Fruit fly (Drosophila melanogaster): Measurements from ENCODE around the gene Atg4a.
A peak's percentile ranks its signal among the peaks of the same experiment; 100 is the strongest.

Atg4a gene

DNA sequence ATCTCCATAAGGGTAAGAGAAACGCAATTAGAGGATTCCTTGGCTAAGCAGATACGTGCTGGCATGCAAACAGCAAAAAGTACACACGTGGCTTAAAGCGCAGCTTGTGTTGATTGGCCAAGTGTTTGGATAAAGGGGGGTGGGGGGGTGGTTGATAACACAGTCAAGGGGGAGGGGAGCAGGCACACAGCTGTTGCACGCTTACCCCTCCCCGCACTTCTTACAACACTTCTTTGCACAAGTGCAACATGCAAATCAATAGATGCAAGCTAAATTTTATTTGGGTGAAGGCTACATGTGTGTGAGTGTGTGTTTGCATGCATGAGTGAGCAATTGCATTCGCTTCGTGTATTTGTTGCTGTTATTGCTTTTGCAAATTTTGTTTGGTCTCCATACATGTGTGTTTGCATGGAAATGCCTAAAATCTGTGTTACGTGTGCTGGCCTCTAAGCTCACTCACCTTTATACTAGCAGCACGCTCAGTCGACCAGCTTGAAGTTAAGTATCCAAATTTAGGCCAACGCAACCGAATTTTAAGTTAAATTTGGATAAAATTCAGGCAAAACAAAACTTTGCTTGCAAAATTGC is 47.7 kb downstream of the Atg4a start:
- TF ChIP-seq tj (GFP tag; optimal IDR thresholded peaks at IDR 0.05) (peak; percentile 28), CG11617 (GFP tag; optimal IDR thresholded peaks at IDR 0.05) (no peak), cic (GFP tag; optimal IDR thresholded peaks at IDR 0.05) (no peak), CG33017 (tag; optimal IDR thresholded peaks at IDR 0.05) (no peak), cnc (optimal IDR thresholded peaks at IDR 0.05) (peak in 1 of 2 experiments; percentile 74), toe (GFP tag; optimal IDR thresholded peaks at IDR 0.05) (no peak)

DNA sequence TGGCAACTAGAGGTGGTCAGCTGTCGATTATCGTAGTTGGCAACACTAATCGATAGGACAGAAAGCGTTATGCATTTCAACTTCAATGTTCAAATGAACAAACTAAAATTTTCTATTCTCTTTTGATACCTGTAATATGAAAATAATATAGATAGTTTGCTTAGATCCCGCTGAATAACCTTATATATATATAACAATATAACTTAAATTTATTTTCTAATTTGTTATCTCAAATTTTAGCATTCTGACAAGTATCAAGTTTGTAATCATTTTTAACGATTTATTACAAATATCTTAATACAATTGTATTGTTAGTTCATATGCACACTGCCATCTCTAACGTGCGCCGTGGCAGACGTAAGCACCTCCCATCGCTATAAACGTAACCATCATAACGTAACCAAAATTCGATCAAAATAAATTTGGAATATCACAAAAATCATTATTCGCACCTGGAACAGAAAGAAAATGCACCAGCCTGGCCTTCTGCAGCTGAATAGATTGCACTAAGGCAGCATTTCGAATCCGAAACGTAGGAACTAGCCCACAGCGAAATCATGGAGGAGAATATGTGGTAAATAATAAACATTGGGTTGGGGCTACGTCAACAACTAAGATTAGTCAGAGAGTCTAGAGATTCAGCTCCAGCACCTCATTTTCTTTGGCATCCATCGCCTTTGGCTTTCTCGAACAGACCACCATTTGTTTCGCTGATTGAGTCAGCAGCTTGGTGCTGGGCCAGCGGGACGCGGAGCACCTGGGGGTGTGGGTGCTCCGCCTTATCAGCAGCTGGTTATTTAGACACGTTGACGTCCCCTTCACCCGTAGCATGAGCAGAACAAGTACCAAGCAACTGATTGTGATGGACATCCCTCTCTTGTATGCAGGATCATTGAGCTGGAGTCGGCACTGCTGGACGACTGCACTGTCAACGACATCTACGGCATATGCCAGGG is 48.5 kb downstream of the Atg4a start, which contains the start of the genes Pino and TBC1D23:
Pino (minus strand) TSS at position 22 of the 956 bp plus-strand sequence.
TBC1D23 (plus strand) TSS at position 385 of the 956 bp plus-strand sequence.
- TF ChIP-seq CG7101 (tag; optimal IDR thresholded peaks at IDR 0.05), result peak; percentile 80
- peak; percentile 78 for TF ChIP-seq CG33017 (tag; optimal IDR thresholded peaks at IDR 0.05)
- TF ChIP-seq toe (GFP tag; optimal IDR thresholded peaks at IDR 0.05), result peak; percentile 83
- TF ChIP-seq pad (GFP tag; optimal IDR thresholded peaks at IDR 0.05), result peak; percentile 41
- peak; percentile 15 for TF ChIP-seq Mnt (GFP tag; optimal IDR thresholded peaks at IDR 0.05)
- TF ChIP-seq cnc (optimal IDR thresholded peaks at IDR 0.05), result no peak
- peak; percentile 36 for TF ChIP-seq ovo (GFP tag; optimal IDR thresholded peaks at IDR 0.05)
- TF ChIP-seq cic (GFP tag; optimal IDR thresholded peaks at IDR 0.05), result no peak
- no peak for TF ChIP-seq kay (GFP tag; ENCODE audit: borderline replicate concordance)
- peak; percentile 75 for TF ChIP-seq CG5204 (GFP tag; optimal IDR thresholded peaks at IDR 0.05)
- peak; percentile 67 for TF ChIP-seq CG12768 (GFP tag; optimal IDR thresholded peaks at IDR 0.05)
- peak; percentile 40 for TF ChIP-seq tj (GFP tag; optimal IDR thresholded peaks at IDR 0.05)
- TF ChIP-seq Clk (GFP tag; optimal IDR thresholded peaks at IDR 0.05), result peak; percentile 45
- TF ChIP-seq Crg-1 (GFP tag; optimal IDR thresholded peaks at IDR 0.05), result peak; percentile 54
- peak; percentile 73 for TF ChIP-seq CG7045 (GFP tag; optimal IDR thresholded peaks at IDR 0.05)
- TF ChIP-seq Hr96 (GFP tag; optimal IDR thresholded peaks at IDR 0.05), result peak; percentile 55
- peak; percentile 75 for TF ChIP-seq CG11617 (GFP tag; optimal IDR thresholded peaks at IDR 0.05)
- TF ChIP-seq bab1 (GFP tag; optimal IDR thresholded peaks at IDR 0.05), result peak; percentile 48
- TF ChIP-seq CG14711 (tag; optimal IDR thresholded peaks at IDR 0.05), result peak; percentile 73
- peak; percentile 58 for TF ChIP-seq CG1620 (GFP tag; optimal IDR thresholded peaks at IDR 0.05)

DNA sequence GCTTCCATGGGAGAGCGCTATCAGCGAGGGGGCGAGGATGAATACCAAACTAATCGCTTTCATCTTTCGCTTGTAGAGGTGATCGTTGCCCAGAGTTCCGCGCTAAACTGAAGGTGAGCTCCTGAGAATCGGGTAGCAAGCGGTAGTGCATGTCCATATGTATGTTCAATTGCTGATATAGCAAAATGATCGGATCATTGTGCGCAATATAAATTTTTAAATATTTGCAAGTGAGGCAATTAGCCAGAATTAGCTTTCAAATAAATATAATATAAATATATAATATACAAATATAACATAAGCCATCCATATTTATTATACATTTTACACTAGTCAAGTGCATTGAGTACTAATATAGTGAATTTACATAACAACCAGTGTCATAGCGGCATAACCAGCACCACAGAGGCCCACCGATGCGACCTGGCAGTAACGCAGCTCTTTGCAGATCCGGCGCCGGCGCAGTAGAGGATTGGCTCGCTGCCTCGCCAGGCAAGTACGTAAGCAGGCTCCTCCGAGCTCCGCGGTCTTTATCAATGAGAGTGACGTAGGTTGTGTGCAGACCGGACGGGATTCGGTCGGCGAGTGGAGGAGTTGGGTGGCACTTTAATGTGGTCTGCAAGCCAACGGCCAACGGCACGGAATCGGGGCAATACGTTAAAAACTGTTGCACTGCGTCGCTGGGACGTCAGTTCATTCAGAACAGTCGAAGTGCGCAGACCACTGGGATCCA is 53.5 kb downstream of the Atg4a start, which contains the start of the genes Iris and CG4577:
Iris (minus strand) TSS at position 88 of the 733 bp plus-strand sequence.
CG4577 (plus strand) TSS at position 683 of the 733 bp plus-strand sequence.
- TF ChIP-seq cic (GFP tag; optimal IDR thresholded peaks at IDR 0.05), result peak; percentile 55
- no peak for TF ChIP-seq CG12768 (GFP tag; optimal IDR thresholded peaks at IDR 0.05)
- TF ChIP-seq CG33017 (tag; optimal IDR thresholded peaks at IDR 0.05), result no peak
- TF ChIP-seq pad (GFP tag; optimal IDR thresholded peaks at IDR 0.05), result no peak
- no peak for TF ChIP-seq ovo (GFP tag; optimal IDR thresholded peaks at IDR 0.05)
- no peak for TF ChIP-seq Hr96 (GFP tag; optimal IDR thresholded peaks at IDR 0.05)
- TF ChIP-seq kay (GFP tag; ENCODE audit: borderline replicate concordance), result no peak
- TF ChIP-seq bab1 (GFP tag; optimal IDR thresholded peaks at IDR 0.05), result no peak
- TF ChIP-seq CG5204 (GFP tag; optimal IDR thresholded peaks at IDR 0.05), result no peak
- TF ChIP-seq CG7101 (tag; optimal IDR thresholded peaks at IDR 0.05), result peak; percentile 39
- TF ChIP-seq Mnt (GFP tag; optimal IDR thresholded peaks at IDR 0.05), result no peak
- no peak for TF ChIP-seq CG1620 (GFP tag; optimal IDR thresholded peaks at IDR 0.05)
- no peak for TF ChIP-seq CG7045 (GFP tag; optimal IDR thresholded peaks at IDR 0.05)
- TF ChIP-seq tj (GFP tag; optimal IDR thresholded peaks at IDR 0.05), result peak; percentile 96
- TF ChIP-seq CG14711 (tag; optimal IDR thresholded peaks at IDR 0.05), result no peak
- TF ChIP-seq Clk (GFP tag; optimal IDR thresholded peaks at IDR 0.05), result no peak
- TF ChIP-seq toe (GFP tag; optimal IDR thresholded peaks at IDR 0.05), result no peak
- no peak for TF ChIP-seq Crg-1 (GFP tag; optimal IDR thresholded peaks at IDR 0.05)
- TF ChIP-seq CG11617 (GFP tag; optimal IDR thresholded peaks at IDR 0.05), result peak; percentile 25
- TF ChIP-seq cnc (optimal IDR thresholded peaks at IDR 0.05), result no peak
